Worm (Caenorhabditis elegans): ENCODE results near the gene nlp-70.

Gene nlp-70

ce11 chrV:281111-281510, 8.4 kb upstream of the nlp-70 start:
- TF ChIP-seq ces-1 (GFP tag; optimal IDR thresholded peaks at IDR 0.05), result no peak
- TF ChIP-seq vab-7 (GFP tag; IDR thresholded peaks at IDR 0.05), result no peak
- peak in 1 of 2 experiments; percentile 18 for TF ChIP-seq lsy-2 (tag; optimal IDR thresholded peaks at IDR 0.05)
- peak in 1 of 2 experiments; percentile 76 for TF ChIP-seq unc-62 (GFP tag; optimal IDR thresholded peaks at IDR 0.05 in 1 of 2)
- TF ChIP-seq unc-62 (tag; optimal IDR thresholded peaks at IDR 0.05), result no peak
- no peak for TF ChIP-seq lim-7 (GFP tag; IDR thresholded peaks at IDR 0.05)
- TF ChIP-seq lin-15B (tag; optimal IDR thresholded peaks at IDR 0.05), result no peak
- TF ChIP-seq ZK546.5 (tag; optimal IDR thresholded peaks at IDR 0.05), result no peak
- peak; percentile 29 for TF ChIP-seq nhr-11 (tag; optimal IDR thresholded peaks at IDR 0.05)
- TF ChIP-seq zip-11 (GFP tag; IDR thresholded peaks at IDR 0.05), result no peak
- peak; percentile 33; the same call in 1 of the 2 replicates for TF ChIP-seq ceh-20 (GFP tag; IDR thresholded peaks at IDR 0.05)
- no peak for TF ChIP-seq daf-12 (tag; optimal IDR thresholded peaks at IDR 0.05)
- no peak for TF ChIP-seq snpc-1.2 (GFP tag; IDR thresholded peaks at IDR 0.05)
- no peak for TF ChIP-seq tag-97 (GFP tag; IDR thresholded peaks at IDR 0.05)
- TF ChIP-seq Y75B8A.6 (GFP tag; IDR thresholded peaks at IDR 0.05), result no peak

- TF ChIP-seq lin-39 (tag; optimal IDR thresholded peaks at IDR 0.05) (no peak), gei-8 (GFP tag; optimal IDR thresholded peaks at IDR 0.05) (no peak)
Measured at ce11 chrV:268007-268406, 4.7 kb downstream of the nlp-70 start, which contains the start of gene lgc-26. lgc-26 (plus strand) TSS chrV:268307.

- TF ChIP-seq aha-1 (tag) (peak; percentile 24), ZK546.5 (tag; optimal IDR thresholded peaks at IDR 0.05) (peak in 1 of 2 experiments; percentile 48)
Measured at ce11 chrV:265062-265963, 7.4 kb downstream of the nlp-70 start.

- peak; percentile 41 for TF ChIP-seq nhr-28 (tag; optimal IDR thresholded peaks at IDR 0.05)
- TF ChIP-seq nhr-25 (tag; optimal IDR thresholded peaks at IDR 0.05; ENCODE audit: borderline replicate concordance, insufficient read depth), result no peak
- peak; percentile 37 for TF ChIP-seq dve-1 (tag; optimal IDR thresholded peaks at IDR 0.05; ENCODE audit: insufficient read depth)
- peak; percentile 12 for TF ChIP-seq nhr-77 (tag; optimal IDR thresholded peaks at IDR 0.05)
- TF ChIP-seq daf-16 (GFP tag; optimal IDR thresholded peaks at IDR 0.05), result no peak
- peak; percentile 73 for TF ChIP-seq daf-16 (tag; optimal IDR thresholded peaks at IDR 0.05)
- TF ChIP-seq pha-4 (GFP tag; IDR thresholded peaks at IDR 0.05), result 0 out of 2 replicates have a peak, but pooled peaks have one; percentile 10
- no peak for TF ChIP-seq pha-4 (tag; optimal IDR thresholded peaks at IDR 0.05)
Measured at ce11 chrV:260334-260733, 12.4 kb downstream of the nlp-70 start.

- TF ChIP-seq vab-7 (GFP tag; IDR thresholded peaks at IDR 0.05) (no peak), nhr-10 (tag; optimal IDR thresholded peaks at IDR 0.05) (no peak), ZK337.2 (GFP tag; IDR thresholded peaks at IDR 0.05) (no peak), lsy-2 (tag; optimal IDR thresholded peaks at IDR 0.05) (no peak), pha-4 (GFP tag; IDR thresholded peaks at IDR 0.05) (no peak), pha-4 (tag; optimal IDR thresholded peaks at IDR 0.05) (no peak), arid-1 (GFP tag; conservative IDR thresholded peaks at IDR 0.05) (no peak), ceh-20 (GFP tag; IDR thresholded peaks at IDR 0.05) (no peak), daf-8 (GFP tag; IDR thresholded peaks at IDR 0.05) (no peak), pqm-1 (tag; optimal IDR thresholded peaks at IDR 0.05) (no peak), lin-13 (GFP tag; optimal IDR thresholded peaks at IDR 0.05) (no peak), mdt-29 (GFP tag; IDR thresholded peaks at IDR 0.05) (no peak), ceh-44 (GFP tag; IDR thresholded peaks at IDR 0.05) (no peak), rbr-2 (tag; optimal IDR thresholded peaks at IDR 0.05) (no peak), ces-1 (GFP tag; optimal IDR thresholded peaks at IDR 0.05) (no peak), zip-2 (tag; optimal IDR thresholded peaks at IDR 0.05) (no peak)
Measured at ce11 chrV:258730-259129, 14.0 kb downstream of the nlp-70 start, which contains the start of gene nhr-204. nhr-204 (minus strand) TSS chrV:258830.
